Worm (Caenorhabditis elegans): ENCODE data around the gene M02G9.4.

The M02G9.4 gene

ce11 chrII:10309337-10309736 is 7.8 kb upstream of the M02G9.4 start, which contains the start of gene ZK970.8:
TSS of gene ZK970.8 (plus strand) at chrII:10309637.
- TF ChIP-seq F13C5.2 (tag; optimal IDR thresholded peaks at IDR 0.05) = no peak
- no peak for TF ChIP-seq ets-7 (tag; optimal IDR thresholded peaks at IDR 0.05)
- no peak for TF ChIP-seq scrt-1 (GFP tag; IDR thresholded peaks at IDR 0.05)
- TF ChIP-seq hmbx-1 (tag; optimal IDR thresholded peaks at IDR 0.05) = no peak
- no peak for TF ChIP-seq ama-1 (optimal IDR thresholded peaks at IDR 0.05)
- TF ChIP-seq flt-1 (GFP tag; IDR thresholded peaks at IDR 0.05) = no peak
- no peak for TF ChIP-seq tbx-37 (GFP tag; conservative IDR thresholded peaks at IDR 0.05)
- no peak for TF ChIP-seq aly-1 (tag; optimal IDR thresholded peaks at IDR 0.05)
- TF ChIP-seq B0310.2 (tag; optimal IDR thresholded peaks at IDR 0.05) = no peak
- TF ChIP-seq ceh-13 (GFP tag; optimal IDR thresholded peaks at IDR 0.05) = no peak

- TF ChIP-seq ceh-36 (tag; optimal IDR thresholded peaks at IDR 0.05) (no peak), ets-7 (tag; optimal IDR thresholded peaks at IDR 0.05) (no peak)
Observed at ce11 chrII:10311973-10312372, 5.1 kb upstream of the M02G9.4 start, which contains the start of gene srlf-34. TSS of gene srlf-34 (plus strand) at chrII:10312293.

ce11 chrII:10315252-10315651 is 1.9 kb upstream of the M02G9.4 start, which contains the start of gene idpp-8:
TSS of gene idpp-8 (plus strand) at chrII:10315552.
- TF ChIP-seq ceh-36 (tag; optimal IDR thresholded peaks at IDR 0.05) (no peak), hmg-4 (GFP tag; optimal IDR thresholded peaks at IDR 0.05) (no peak), pes-1 (GFP tag; IDR thresholded peaks at IDR 0.05) (no peak), F13C5.2 (tag; optimal IDR thresholded peaks at IDR 0.05) (no peak), hmbx-1 (tag; optimal IDR thresholded peaks at IDR 0.05) (no peak), sea-1 (GFP tag; conservative IDR thresholded peaks at IDR 0.05) (no peak), ama-1 (optimal IDR thresholded peaks at IDR 0.05) (no peak), tbx-11 (GFP tag; IDR thresholded peaks at IDR 0.05) (no peak)

- no peak for TF ChIP-seq tra-4 (tag; optimal IDR thresholded peaks at IDR 0.05)
- no peak for TF ChIP-seq sea-1 (GFP tag; conservative IDR thresholded peaks at IDR 0.05)
- no peak for TF ChIP-seq ets-7 (tag; optimal IDR thresholded peaks at IDR 0.05)
- no peak for TF ChIP-seq ceh-13 (GFP tag; optimal IDR thresholded peaks at IDR 0.05)
- no peak for TF ChIP-seq flt-1 (GFP tag; IDR thresholded peaks at IDR 0.05)
- no peak for TF ChIP-seq ceh-36 (tag; optimal IDR thresholded peaks at IDR 0.05)
- TF ChIP-seq B0310.2 (tag; optimal IDR thresholded peaks at IDR 0.05) = no peak
- TF ChIP-seq tbx-11 (GFP tag; IDR thresholded peaks at IDR 0.05) = no peak
- no peak for TF ChIP-seq aly-1 (tag; optimal IDR thresholded peaks at IDR 0.05)
- TF ChIP-seq hmg-4 (GFP tag; optimal IDR thresholded peaks at IDR 0.05) = no peak
- TF ChIP-seq F13C5.2 (tag; optimal IDR thresholded peaks at IDR 0.05) = no peak
- no peak for TF ChIP-seq hmbx-1 (tag; optimal IDR thresholded peaks at IDR 0.05)
- TF ChIP-seq ama-1 (optimal IDR thresholded peaks at IDR 0.05) = no peak
- TF ChIP-seq hnd-1 (tag; optimal IDR thresholded peaks at IDR 0.05) = no peak
- TF ChIP-seq scrt-1 (GFP tag; IDR thresholded peaks at IDR 0.05) = no peak
Observed at ce11 chrII:10316119-10316518, 988 bp upstream of the M02G9.4 start, which contains the start of gene gcy-5. TSS of gene gcy-5 (minus strand) at chrII:10316219.

- TF ChIP-seq hmbx-1 (tag; optimal IDR thresholded peaks at IDR 0.05) (no peak), tra-4 (tag; optimal IDR thresholded peaks at IDR 0.05) (no peak)
Observed at ce11 chrII:10321410-10321809, 4.3 kb downstream of the M02G9.4 start, which contains the start of gene idpp-4. TSS of gene idpp-4 (plus strand) at chrII:10321460.

ce11 chrII:10325615-10326232 is 8.6 kb downstream of the M02G9.4 start, which contains the start of gene appg-1:
TSS of gene appg-1 (plus strand) at chrII:10326041.
- TF ChIP-seq hmg-4 (GFP tag; optimal IDR thresholded peaks at IDR 0.05) = no peak
- TF ChIP-seq hmbx-1 (tag; optimal IDR thresholded peaks at IDR 0.05) = no peak
- TF ChIP-seq tra-4 (tag; optimal IDR thresholded peaks at IDR 0.05) = no peak
- no peak for TF ChIP-seq pes-1 (GFP tag; IDR thresholded peaks at IDR 0.05)
- no peak for TF ChIP-seq hnd-1 (tag; optimal IDR thresholded peaks at IDR 0.05)

ce11 chrII:10329754-10330153 is 12.6 kb downstream of the M02G9.4 start:
- TF ChIP-seq flt-1 (GFP tag; IDR thresholded peaks at IDR 0.05) (no peak), sea-1 (GFP tag; conservative IDR thresholded peaks at IDR 0.05) (no peak), scrt-1 (GFP tag; IDR thresholded peaks at IDR 0.05) (no peak), B0310.2 (tag; optimal IDR thresholded peaks at IDR 0.05) (no peak), ets-7 (tag; optimal IDR thresholded peaks at IDR 0.05) (no peak), F13C5.2 (tag; optimal IDR thresholded peaks at IDR 0.05) (no peak), ama-1 (optimal IDR thresholded peaks at IDR 0.05) (no peak), hmbx-1 (tag; optimal IDR thresholded peaks at IDR 0.05) (no peak), hnd-1 (tag; optimal IDR thresholded peaks at IDR 0.05) (no peak), tbx-11 (GFP tag; IDR thresholded peaks at IDR 0.05) (no peak), hmg-4 (GFP tag; optimal IDR thresholded peaks at IDR 0.05) (no peak), ceh-13 (GFP tag; optimal IDR thresholded peaks at IDR 0.05) (no peak), ceh-36 (tag; optimal IDR thresholded peaks at IDR 0.05) (no peak), tra-4 (tag; optimal IDR thresholded peaks at IDR 0.05) (no peak), aly-1 (tag; optimal IDR thresholded peaks at IDR 0.05) (no peak), tbx-37 (GFP tag; conservative IDR thresholded peaks at IDR 0.05) (no peak), pes-1 (GFP tag; IDR thresholded peaks at IDR 0.05) (no peak)

- TF ChIP-seq tra-4 (tag; optimal IDR thresholded peaks at IDR 0.05) = no peak
Observed at ce11 chrII:10345012-10345411, 27.9 kb downstream of the M02G9.4 start, which contains the start of gene pro-2. TSS of gene pro-2 (minus strand) at chrII:10345112.

ce11 chrII:10346075-10346474 is 29.0 kb downstream of the M02G9.4 start, which contains the start of gene C07E3.10:
TSS of gene C07E3.10 (plus strand) at chrII:10346375.
- no peak for TF ChIP-seq aly-1 (tag; optimal IDR thresholded peaks at IDR 0.05)
- TF ChIP-seq B0310.2 (tag; optimal IDR thresholded peaks at IDR 0.05) = no peak
- TF ChIP-seq tbx-37 (GFP tag; conservative IDR thresholded peaks at IDR 0.05) = no peak
- no peak for TF ChIP-seq ama-1 (optimal IDR thresholded peaks at IDR 0.05)
- TF ChIP-seq pes-1 (GFP tag; IDR thresholded peaks at IDR 0.05) = no peak
- no peak for TF ChIP-seq hnd-1 (tag; optimal IDR thresholded peaks at IDR 0.05)
- no peak for TF ChIP-seq ets-7 (tag; optimal IDR thresholded peaks at IDR 0.05)
- TF ChIP-seq hmbx-1 (tag; optimal IDR thresholded peaks at IDR 0.05) = no peak
- TF ChIP-seq F13C5.2 (tag; optimal IDR thresholded peaks at IDR 0.05) = no peak
- TF ChIP-seq hmg-4 (GFP tag; optimal IDR thresholded peaks at IDR 0.05) = no peak
- TF ChIP-seq ceh-13 (GFP tag; optimal IDR thresholded peaks at IDR 0.05) = no peak
- TF ChIP-seq sea-1 (GFP tag; conservative IDR thresholded peaks at IDR 0.05) = no peak
- no peak for TF ChIP-seq tra-4 (tag; optimal IDR thresholded peaks at IDR 0.05)
